Fruit fly (Drosophila melanogaster) Kc167 (cell line): Measurements from ENCODE around the gene Jon65Aiv.

Experiments
- Myc ChIP-seq: fragments of >200 bp; optimal IDR thresholded peaks from 2 replicates; lab custom pipeline; 2017; ENCODE audit warnings: missing external identifiers
- Sin3A ChIP-seq: fragments of >200 bp; optimal IDR thresholded peaks from 2 replicates; lab custom pipeline; 2018; ENCODE audit warnings: missing external identifiers
- h ChIP-seq: fragments of >200 bp; optimal IDR thresholded peaks from 3 replicates; lab custom pipeline; 2018; ENCODE audit warnings: missing external identifiers
- insv ChIP-seq: fragments of >200 bp; optimal IDR thresholded peaks from 3 replicates; lab custom pipeline; 2018; ENCODE audit warnings: missing external identifiers
- psq ChIP-seq: fragments of >200 bp; optimal IDR thresholded peaks from 2 replicates; lab custom pipeline; 2017; ENCODE audit warnings: missing external identifiers
- ttk ChIP-seq: sonication (Bioruptor generic); optimal IDR thresholded peaks from 2 replicates; lab custom pipeline; 2017; ENCODE audit warnings: missing external identifiers

The Jon65Aiv gene

DNA sequence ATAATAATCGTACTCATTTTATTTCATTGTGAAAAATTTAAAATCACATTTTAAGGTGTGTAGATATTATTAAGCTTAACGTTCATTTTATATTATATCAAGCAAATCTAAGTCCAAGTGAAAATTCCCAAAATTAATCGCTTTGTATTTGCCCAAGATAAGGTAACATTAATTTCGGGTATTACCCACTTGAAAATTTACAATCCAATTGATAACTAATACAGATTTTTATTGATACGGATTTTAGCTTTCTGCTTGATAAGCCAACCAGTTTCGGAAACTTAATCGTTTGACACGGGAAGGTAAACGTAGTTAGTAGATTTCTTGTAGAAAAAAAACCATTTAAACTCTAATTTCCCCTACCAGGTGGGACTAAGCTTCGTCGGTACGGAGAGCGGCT is 5.9 kb upstream of the Jon65Aiv start:
- TF ChIP-seq Myc (lab: Kevin White, UChicago) (no peak), h (lab: Kevin White, UChicago) (no peak), Sin3A (lab: Kevin White, UChicago) (no peak), insv (no peak), ttk (lab: Kevin White, UChicago) (no peak), psq (lab: Kevin White, UChicago) (no peak)

DNA sequence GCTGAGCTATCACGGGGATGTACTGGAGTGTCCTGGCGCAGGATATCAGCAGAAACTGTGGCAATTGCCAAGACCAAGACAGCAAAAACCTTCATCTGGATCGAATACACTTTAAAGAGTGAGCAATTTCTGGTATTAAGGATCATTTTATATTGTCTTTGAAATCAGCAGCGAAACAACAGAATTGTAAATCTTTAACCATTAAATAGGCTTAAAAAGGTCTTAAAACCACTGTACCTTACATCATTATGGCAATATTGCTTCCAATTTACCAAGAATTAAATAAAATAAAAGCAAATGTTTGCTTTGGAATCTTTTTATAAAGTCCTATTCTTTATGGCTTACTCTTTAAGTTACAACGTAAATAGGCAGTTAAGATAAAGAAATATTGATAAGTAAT is 4.4 kb upstream of the Jon65Aiv start, which contains the start of gene CG10477:
CG10477 (minus strand) TSS at position 101 of the 400 bp plus-strand sequence.
- TF ChIP-seq psq (lab: Kevin White, UChicago) (no peak), Myc (lab: Kevin White, UChicago) (no peak), Sin3A (lab: Kevin White, UChicago) (no peak), h (lab: Kevin White, UChicago) (no peak), ttk (lab: Kevin White, UChicago) (no peak), insv (no peak)

DNA sequence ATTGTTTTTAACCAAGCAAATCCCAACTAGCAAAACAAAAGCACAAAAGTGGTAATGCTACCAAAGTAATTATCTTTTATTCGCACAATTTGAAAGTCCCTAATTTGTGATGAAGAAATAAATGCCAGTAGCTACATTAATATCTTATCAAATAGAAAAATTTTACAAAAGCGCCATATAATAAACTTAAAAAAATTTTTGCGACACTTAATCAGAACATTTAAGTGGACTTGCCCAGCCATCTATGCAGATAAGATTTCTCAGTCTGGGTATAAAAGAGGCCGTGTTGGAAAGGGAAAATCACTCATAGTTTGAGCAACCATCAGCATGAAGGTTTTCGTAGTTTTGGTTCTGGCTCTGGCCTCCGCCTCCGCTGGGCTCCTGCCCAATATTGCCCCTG is 4.0 kb upstream of the Jon65Aiv start, which contains the start of gene yip7:
yip7 (plus strand) TSS at position 301 of the 400 bp plus-strand sequence.
- TF ChIP-seq Sin3A (lab: Kevin White, UChicago) (no peak), psq (lab: Kevin White, UChicago) (no peak), ttk (lab: Kevin White, UChicago) (no peak), insv (no peak)

DNA sequence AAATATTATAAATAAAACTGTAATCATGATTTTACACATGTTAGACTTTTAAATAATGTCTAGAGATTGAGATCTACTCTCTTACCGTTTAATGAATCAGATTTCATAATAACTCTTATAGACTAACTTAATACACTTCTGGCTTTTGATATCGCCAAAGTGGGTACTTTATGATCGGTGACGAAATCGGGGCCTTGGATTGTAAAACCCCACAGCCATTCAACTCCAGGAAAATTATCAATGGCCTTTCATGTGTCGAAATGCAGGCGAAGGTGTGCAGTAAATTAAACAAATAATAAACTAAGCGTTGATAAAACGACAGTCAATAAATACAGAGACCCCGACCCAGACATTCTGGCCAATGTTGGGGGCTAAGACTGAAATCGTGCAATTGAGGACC is 2.8 kb upstream of the Jon65Aiv start:
- no peak for TF ChIP-seq h (lab: Kevin White, UChicago)
- no peak for TF ChIP-seq Myc (lab: Kevin White, UChicago)
- no peak for TF ChIP-seq ttk (lab: Kevin White, UChicago)
- no peak for TF ChIP-seq Sin3A (lab: Kevin White, UChicago)
- TF ChIP-seq insv: no peak
- TF ChIP-seq psq (lab: Kevin White, UChicago): no peak

DNA sequence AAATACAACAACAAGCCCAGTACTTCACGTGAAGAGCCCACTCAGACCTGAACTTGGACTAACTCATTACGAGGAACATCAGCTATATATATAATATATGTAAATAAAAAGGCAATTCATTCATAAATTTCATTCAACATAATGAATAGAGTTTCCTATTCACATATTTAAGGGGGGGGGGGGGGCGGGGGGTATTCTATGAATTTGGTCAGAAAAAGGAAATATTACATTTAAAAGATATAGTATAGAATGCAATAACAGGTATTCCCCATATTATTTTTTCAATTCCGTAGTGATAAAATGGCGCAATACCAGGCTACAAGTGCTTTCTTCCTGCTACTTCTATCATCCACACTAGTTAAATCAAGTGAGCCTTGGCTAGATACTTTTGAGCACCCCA is 2.1 kb upstream of the Jon65Aiv start, which contains the start of gene CG6462:
CG6462 (plus strand) TSS at position 301 of the 400 bp plus-strand sequence.
- TF ChIP-seq insv (no peak), ttk (lab: Kevin White, UChicago) (no peak), Sin3A (lab: Kevin White, UChicago) (no peak), Myc (lab: Kevin White, UChicago) (no peak)

DNA sequence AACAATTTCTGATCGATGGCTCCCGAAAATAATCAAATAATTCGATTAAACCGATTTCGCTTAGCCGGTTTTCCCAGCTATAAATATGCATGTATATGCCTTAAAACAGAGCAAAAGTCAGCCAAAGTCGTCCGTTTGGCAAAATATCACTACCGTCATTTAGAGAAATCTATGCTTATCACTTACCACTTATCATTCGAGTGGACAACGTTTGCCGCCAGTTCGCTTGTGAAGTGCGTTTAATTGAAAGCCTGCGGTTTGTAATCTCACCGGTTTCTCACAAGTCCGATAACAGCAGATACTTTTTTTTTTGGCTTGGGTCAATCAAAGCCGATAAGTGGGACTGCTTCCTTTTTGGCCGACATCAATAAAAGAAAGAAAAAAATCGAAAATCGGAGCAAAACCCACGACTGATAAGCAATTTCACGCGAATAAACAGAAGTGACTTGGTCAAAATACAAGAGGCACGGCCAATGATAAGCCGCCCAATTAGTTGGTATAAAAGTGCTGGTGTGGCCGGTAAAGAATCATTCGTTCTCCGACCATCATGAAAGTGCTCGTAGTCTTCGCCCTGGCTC is 11.4 kb downstream of the Jon65Aiv start, which contains the start of gene Jon65Aiii:
Jon65Aiii (plus strand) TSS at position 528 of the 578 bp plus-strand sequence.
- TF ChIP-seq h (lab: Kevin White, UChicago) (no peak), Sin3A (lab: Kevin White, UChicago) (no peak), insv (no peak), Myc (lab: Kevin White, UChicago) (no peak), ttk (lab: Kevin White, UChicago) (no peak), psq (lab: Kevin White, UChicago) (no peak)

DNA sequence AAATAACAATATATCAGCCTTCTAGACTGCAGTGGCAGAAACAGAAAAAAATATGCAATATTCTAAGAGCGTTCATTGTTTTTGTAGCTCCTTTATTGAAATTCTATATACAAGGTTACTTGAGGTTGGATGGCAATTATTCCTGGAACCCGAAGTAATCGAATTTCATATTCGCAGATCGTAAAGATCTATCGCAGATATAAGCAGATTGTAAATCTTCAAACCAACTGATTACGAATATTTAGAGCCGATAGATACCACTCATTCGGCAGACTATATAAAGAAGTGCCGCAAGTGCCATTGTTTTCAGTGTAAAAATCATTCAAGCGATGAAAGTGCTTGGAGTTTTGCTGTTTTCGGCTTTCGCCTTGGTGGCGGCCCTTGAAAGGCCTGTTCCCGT is 13.1 kb downstream of the Jon65Aiv start, which contains the start of gene Jon65Aii:
Jon65Aii (plus strand) TSS at position 301 of the 400 bp plus-strand sequence.
- no peak for TF ChIP-seq Myc (lab: Kevin White, UChicago)
- TF ChIP-seq h (lab: Kevin White, UChicago): no peak
- no peak for TF ChIP-seq psq (lab: Kevin White, UChicago)
- no peak for TF ChIP-seq Sin3A (lab: Kevin White, UChicago)
- TF ChIP-seq ttk (lab: Kevin White, UChicago): no peak
- TF ChIP-seq insv: no peak

DNA sequence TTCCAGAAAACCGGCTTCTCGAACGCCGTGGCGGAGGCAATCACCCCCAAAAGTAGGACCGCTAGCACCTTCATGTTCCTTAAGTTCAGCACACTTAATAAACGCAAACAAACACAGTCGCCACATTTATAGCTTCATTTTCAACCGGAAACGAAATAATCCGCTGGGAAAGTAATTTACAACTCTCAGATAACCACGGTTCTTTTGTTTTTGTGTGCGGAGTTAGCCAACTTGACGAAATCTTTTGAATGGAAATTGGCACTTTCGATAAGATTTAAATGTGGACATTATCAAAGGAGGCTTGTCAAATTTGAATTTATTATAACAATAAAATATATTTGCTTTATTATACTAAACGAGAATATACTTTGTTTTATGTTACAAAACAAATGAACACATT is 15.4 kb downstream of the Jon65Aiv start, which contains the start of gene Jon65Ai:
Jon65Ai (minus strand) TSS at position 101 of the 400 bp plus-strand sequence.
- TF ChIP-seq Myc (lab: Kevin White, UChicago): no peak
- TF ChIP-seq Sin3A (lab: Kevin White, UChicago): no peak
- TF ChIP-seq ttk (lab: Kevin White, UChicago): no peak
- no peak for TF ChIP-seq insv
- no peak for TF ChIP-seq h (lab: Kevin White, UChicago)
- TF ChIP-seq psq (lab: Kevin White, UChicago): no peak

DNA sequence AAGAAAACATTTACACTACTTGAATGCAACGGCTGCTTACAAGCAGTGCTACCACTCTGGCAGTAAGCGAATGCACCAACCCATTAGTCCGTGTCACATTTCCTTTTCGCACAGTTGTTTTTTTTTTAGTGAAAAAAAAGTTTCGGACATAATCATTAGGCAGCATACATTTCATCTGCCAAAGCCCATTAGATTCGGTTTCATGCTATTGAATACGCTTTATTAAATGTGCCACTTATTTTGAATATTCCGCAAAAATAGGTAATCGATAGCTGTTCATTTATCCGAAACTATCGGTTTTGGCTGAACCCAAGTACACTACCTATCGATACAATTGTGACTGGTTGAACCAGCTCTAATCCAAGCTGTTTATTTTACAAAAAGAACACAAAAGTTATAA is 15.8 kb downstream of the Jon65Aiv start, which contains the start of gene tant:
tant (plus strand) TSS at position 334 of the 400 bp plus-strand sequence.
- TF ChIP-seq ttk (lab: Kevin White, UChicago) (no peak), Myc (lab: Kevin White, UChicago) (no peak), insv (no peak), Sin3A (lab: Kevin White, UChicago) (no peak), h (lab: Kevin White, UChicago) (no peak), psq (lab: Kevin White, UChicago) (no peak)

DNA sequence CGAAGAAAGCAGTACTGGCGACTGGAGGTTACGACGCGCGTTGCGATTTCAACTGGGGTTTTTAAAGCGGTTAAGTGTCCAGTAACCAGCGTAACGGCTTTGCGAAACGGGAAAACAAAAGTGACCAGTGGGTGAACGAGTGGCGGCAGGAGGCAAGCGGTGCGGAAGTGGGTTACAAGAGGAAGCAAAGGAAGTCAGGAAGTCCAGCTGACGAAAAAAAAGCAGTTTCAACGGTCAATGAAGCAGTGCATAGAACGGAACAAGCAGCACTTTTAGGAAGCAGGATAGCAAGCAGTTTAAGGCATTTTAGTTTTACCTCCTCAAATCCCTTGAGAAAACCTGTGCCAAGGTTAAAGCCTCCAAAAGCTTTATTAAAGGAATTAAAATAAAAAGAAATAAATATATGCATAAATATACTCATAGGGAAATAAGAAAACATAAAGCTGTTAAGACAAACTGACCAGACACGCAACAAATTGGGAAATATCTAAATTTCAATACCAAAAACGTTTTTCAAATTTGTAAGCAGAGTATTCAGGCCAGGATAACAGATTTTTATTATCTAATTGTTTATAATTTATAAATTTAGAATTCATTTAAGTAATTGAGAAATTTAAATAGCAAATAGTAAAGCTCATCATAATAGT is 20.2 kb downstream of the Jon65Aiv start, which contains the start of gene CG6592:
CG6592 (plus strand) TSS at position 597 of the 647 bp plus-strand sequence.
- no peak for TF ChIP-seq Myc (lab: Kevin White, UChicago)
- TF ChIP-seq Sin3A (lab: Kevin White, UChicago): no peak
- TF ChIP-seq h (lab: Kevin White, UChicago): no peak
- TF ChIP-seq ttk (lab: Kevin White, UChicago): no peak
- TF ChIP-seq insv: no peak
- no peak for TF ChIP-seq psq (lab: Kevin White, UChicago)

DNA sequence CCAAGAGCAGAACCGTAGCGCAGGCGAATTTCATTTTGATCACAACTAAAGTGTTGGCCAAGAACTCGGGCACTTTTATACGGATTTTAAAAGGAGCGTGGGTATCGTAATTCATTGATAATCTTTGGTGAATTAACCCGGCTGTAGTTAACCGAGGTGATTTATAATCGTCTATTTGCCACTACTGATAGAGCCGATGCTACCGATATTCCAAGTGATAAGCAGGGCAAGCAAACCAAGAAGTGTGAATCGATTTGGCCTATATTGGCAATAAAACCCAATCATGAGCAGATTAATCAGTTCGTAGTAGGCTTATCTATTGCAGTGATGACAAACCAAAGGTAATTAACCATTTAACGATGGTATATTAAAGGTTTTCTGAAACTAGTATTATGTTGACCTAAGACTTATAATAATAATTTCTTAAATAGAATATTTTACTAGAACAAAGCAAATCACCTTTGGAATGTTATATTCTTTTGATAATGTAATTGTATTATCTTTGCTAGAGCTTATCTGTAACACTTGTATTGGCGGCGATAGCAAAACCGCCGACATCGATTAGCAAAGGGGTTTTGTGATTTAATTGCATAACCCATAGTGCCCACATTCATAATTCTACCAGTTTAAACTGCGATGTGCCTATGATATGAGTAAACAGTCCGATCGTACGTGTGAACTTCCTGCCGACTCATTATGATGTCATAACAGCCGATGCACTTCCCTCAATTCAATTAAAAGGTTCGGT is 24.1 kb downstream of the Jon65Aiv start, which contains the start of gene CG10472:
CG10472 (minus strand) TSS at position 51 of the 748 bp plus-strand sequence.
- TF ChIP-seq h (lab: Kevin White, UChicago) (no peak), insv (no peak), ttk (lab: Kevin White, UChicago) (no peak), Myc (lab: Kevin White, UChicago) (no peak), Sin3A (lab: Kevin White, UChicago) (no peak), psq (lab: Kevin White, UChicago) (no peak)
